Worm (Caenorhabditis elegans) whole organism, mixed stage, embryonic: ENCODE measurements around the gene sax-2.

Experiments
- ceh-39 ChIP-seq: fragments of 150-350 bp; optimal IDR thresholded peaks from 2 replicates; lab custom pipeline; 2014; ENCODE audit warnings: missing biosample characterization, missing genetic modification characterization
- ces-1 ChIP-seq: fragments of 150-350 bp; optimal IDR thresholded peaks from 2 replicates; lab custom pipeline; 2014; ENCODE audit warnings: missing biosample characterization, missing genetic modification reagents, missing genetic modification characterization
- elt-3 ChIP-seq: fragments of 150-350 bp; optimal IDR thresholded peaks from 2 replicates; lab custom pipeline; 2014; ENCODE audit warnings: missing biosample characterization, missing genetic modification characterization
- flh-1 ChIP-seq: fragments of 200-800 bp; sonication (Bioruptor generic); optimal IDR thresholded peaks from 2 replicates; lab custom pipeline; 2018; ENCODE audit warnings: mild to moderate bottlenecking, missing genetic modification characterization, moderate library complexity, missing compliant biosample characterization
- hlh-1 ChIP-seq: fragments of 150-350 bp; optimal IDR thresholded peaks from 2 replicates; lab custom pipeline; 2014; ENCODE audit warnings: missing biosample characterization, missing genetic modification reagents, missing genetic modification characterization
- lin-32 ChIP-seq: fragments of 200-800 bp; sonication (Bioruptor generic); optimal IDR thresholded peaks from 2 replicates; lab custom pipeline; 2018; ENCODE audit warnings: mild to moderate bottlenecking, missing genetic modification characterization, missing compliant biosample characterization
- mab-5 ChIP-seq: fragments of 150-350 bp; optimal IDR thresholded peaks from 2 replicates; lab custom pipeline; 2014; ENCODE audit warnings: missing biosample characterization, missing genetic modification characterization
- nhr-28 ChIP-seq: fragments of 150-350 bp; optimal IDR thresholded peaks from 2 replicates; lab custom pipeline; 2014; ENCODE audit warnings: missing biosample characterization, missing genetic modification characterization
- pha-4 ChIP-seq: fragments of 150-350 bp; optimal IDR thresholded peaks from 2 replicates; lab custom pipeline; 2018; ENCODE audit warnings: missing biosample characterization, missing genetic modification reagents, missing genetic modification characterization
- snpc-4 ChIP-seq: fragments of 150-350 bp; optimal IDR thresholded peaks from 2 replicates; lab custom pipeline; 2014; ENCODE audit warnings: missing biosample characterization, missing genetic modification characterization
- unc-39 ChIP-seq: fragments of 150-350 bp; optimal IDR thresholded peaks from 2 replicates; lab custom pipeline; 2014; ENCODE audit warnings: missing biosample characterization, missing genetic modification characterization
- unc-62 ChIP-seq: fragments of 150-350 bp; optimal IDR thresholded peaks from 2 replicates; lab custom pipeline; 2014; ENCODE audit warnings: missing biosample characterization, missing genetic modification reagents, missing genetic modification characterization
- ztf-11 ChIP-seq: fragments of 150-350 bp; optimal IDR thresholded peaks from 2 replicates; lab custom pipeline; 2014; ENCODE audit warnings: missing biosample characterization, missing genetic modification characterization

DNA sequence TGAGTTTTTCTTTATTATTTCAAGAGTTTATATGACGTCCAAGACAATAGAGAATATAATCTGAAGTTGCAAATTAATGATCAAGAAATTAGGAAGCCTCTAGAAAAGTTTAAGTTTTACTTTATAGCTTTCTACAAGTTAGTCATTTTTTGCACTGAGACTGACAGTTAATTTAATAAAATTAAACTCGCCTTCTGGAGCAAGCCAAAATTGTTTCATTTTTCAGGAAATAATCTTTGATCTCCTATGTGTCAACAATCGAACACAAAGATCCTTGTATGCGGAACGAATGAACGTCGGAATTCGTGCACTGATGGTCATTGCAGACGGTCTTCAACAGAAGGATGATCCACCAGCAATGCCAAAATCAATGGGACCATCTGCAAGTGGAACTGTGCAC is 2.9 kb downstream of the sax-2 start:
- TF ChIP-seq hlh-1 (tag; lab: Kevin White, UChicago) (no peak), unc-39 (tag; lab: Kevin White, UChicago) (no peak), elt-3 (no peak), ztf-11 (tag; lab: Kevin White, UChicago) (no peak), lin-32 (GFP tag; lab: Kevin White, UChicago) (no peak), unc-62 (no peak), ces-1 (GFP tag; lab: Kevin White, UChicago) (no peak), nhr-28 (tag; lab: Kevin White, UChicago) (no peak), mab-5 (tag; lab: Kevin White, UChicago) (no peak), snpc-4 (no peak), pha-4 (tag; lab: Kevin White, UChicago) (no peak), flh-1 (GFP tag; lab: Kevin White, UChicago) (no peak), ceh-39 (tag; lab: Kevin White, UChicago) (no peak)
